Fruit fly (Drosophila melanogaster) whole organism, pupa: ENCODE results near the gene CG42588.

Experiments used
- Ets98B ChIP-seq: fragments of 200-800 bp; sonication (Bioruptor generic); IDR thresholded peaks from 2 replicates; pipeline ENCODE4 v1.3.6; 2022; ENCODE audit warnings: missing biosample characterization, missing genetic modification characterization
- rn ChIP-seq: fragments of 200-800 bp; sonication (Bioruptor generic); IDR thresholded peaks from 2 replicates; pipeline ENCODE4 v1.3.6; 2022; ENCODE audit warnings: missing biosample characterization, missing genetic modification characterization

dm6 chr3L:12849867-12850301, 35.8 kb downstream of the CG42588 start, which contains the start of the genes CG10948 and Wbp2:
- TF ChIP-seq rn (GFP tag; lab: Robert Waterston, UW) (no peak), Ets98B (GFP tag; lab: Robert Waterston, UW) (no peak)
